Fruit fly (Drosophila melanogaster) whole organism, adult: Measurements from ENCODE around the gene CG15891.
A peak's percentile ranks its signal among the peaks of the same experiment; 100 is the strongest.

Experiments
- CG11617 ChIP-seq: fragments of 200-800 bp; sonication (Bioruptor generic); optimal IDR thresholded peaks from 2 replicates; lab custom pipeline; 2017; ENCODE audit warnings: mild to moderate bottlenecking, missing biosample characterization, missing genetic modification reagents, missing genetic modification characterization
- CG12768 ChIP-seq: fragments of 200-800 bp; sonication (Bioruptor generic); optimal IDR thresholded peaks from 2 replicates; lab custom pipeline; 2017; ENCODE audit warnings: missing biosample characterization, missing genetic modification characterization, mild to moderate bottlenecking, moderate library complexity, missing genetic modification reagents
- CG14711 ChIP-seq: fragments of 200-800 bp; sonication (Bioruptor generic); optimal IDR thresholded peaks from 2 replicates; lab custom pipeline; 2018; ENCODE audit warnings: missing biosample characterization, mild to moderate bottlenecking, missing genetic modification characterization, moderate library complexity
- CG7045 ChIP-seq: fragments of 200-800 bp; sonication (Bioruptor generic); optimal IDR thresholded peaks from 2 replicates; lab custom pipeline; 2017; ENCODE audit warnings: missing biosample characterization, mild to moderate bottlenecking, missing genetic modification characterization
- kay ChIP-seq: fragments of 200-800 bp; sonication (Bioruptor generic); peaks from one replicate; lab custom pipeline; 2016; ENCODE audit warnings: missing biosample characterization, missing genetic modification characterization, borderline replicate concordance
- ovo ChIP-seq: fragments of 200-800 bp; sonication (Bioruptor generic); optimal IDR thresholded peaks from 2 replicates; lab custom pipeline; 2016; ENCODE audit warnings: missing biosample characterization, missing genetic modification characterization
- pad ChIP-seq: fragments of 200-800 bp; sonication (Bioruptor generic); optimal IDR thresholded peaks from 3 replicates; lab custom pipeline; 2017; ENCODE audit warnings: missing biosample characterization, missing genetic modification characterization, mild to moderate bottlenecking, moderate library complexity, missing genetic modification reagents
- tj ChIP-seq: fragments of 200-800 bp; sonication (Bioruptor generic); optimal IDR thresholded peaks from 3 replicates; lab custom pipeline; 2017; ENCODE audit warnings: missing biosample characterization, mild to moderate bottlenecking, missing genetic modification characterization, moderate library complexity

DNA sequence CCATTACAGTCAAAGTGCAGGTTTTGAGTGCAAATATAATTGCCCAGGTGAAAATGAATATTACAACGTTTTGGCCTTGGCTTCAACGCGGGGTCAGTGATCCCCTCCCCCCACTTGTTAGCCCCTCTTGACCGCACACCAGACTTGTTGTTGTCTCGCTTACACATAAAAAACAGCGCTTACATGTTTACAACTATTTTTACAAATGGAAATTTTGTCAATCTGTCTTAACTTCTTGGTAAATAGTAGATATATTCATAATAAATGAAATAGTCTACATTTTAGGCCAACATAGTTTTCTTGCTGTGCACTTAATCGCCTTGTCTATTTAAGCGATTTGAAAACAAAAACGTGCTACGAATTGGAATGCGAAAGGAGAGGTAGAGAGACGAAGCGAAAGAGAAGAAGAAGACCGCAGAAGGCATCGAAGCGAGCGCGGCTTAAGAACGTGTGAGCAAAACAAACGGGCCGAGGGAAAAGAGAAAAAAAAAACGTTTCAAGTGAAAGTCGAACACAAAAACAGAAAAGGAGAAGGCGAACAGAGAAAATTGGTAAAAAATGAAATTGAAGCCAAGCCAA lies 44.9 kb upstream of the CG15891 start:
- TF ChIP-seq tj (GFP tag; lab: Kevin White, UChicago) (no peak), CG12768 (GFP tag; lab: Kevin White, UChicago) (no peak), CG11617 (GFP tag; lab: Kevin White, UChicago) (no peak), kay (GFP tag; lab: Kevin White, UChicago) (no peak), pad (no peak), ovo (GFP tag; lab: Kevin White, UChicago) (no peak), CG14711 (tag; lab: Kevin White, UChicago) (peak; percentile 63), CG7045 (GFP tag; lab: Kevin White, UChicago) (no peak)
